Fruit fly (Drosophila melanogaster): Measurements from ENCODE around the gene CG32984.

Gene CG32984

DNA sequence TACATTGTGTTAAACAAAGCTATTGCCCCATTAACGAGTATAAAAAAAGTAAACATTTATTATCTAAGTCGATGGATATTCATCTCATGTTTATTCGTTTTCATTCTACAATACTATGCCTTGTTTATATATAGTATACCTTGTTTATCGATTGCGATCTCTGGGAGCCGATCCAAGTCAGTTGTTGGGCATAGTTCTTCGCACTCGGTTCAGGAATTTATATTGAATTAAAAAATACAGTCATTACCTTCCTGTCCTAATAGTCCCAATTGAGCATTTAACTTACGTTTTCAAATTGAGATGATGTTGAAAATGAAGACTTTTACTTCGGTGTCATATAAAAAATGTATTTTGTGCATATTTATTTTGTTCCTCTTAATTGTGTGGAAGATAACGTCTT, at the start of gene CG32984:
Gene CG32984 (plus strand): TSS at position 301 of the 400 bp plus-strand sequence.
- no peak for TF ChIP-seq cyc (GFP tag; optimal IDR thresholded peaks at IDR 0.05)
- TF ChIP-seq Hr39 (GFP tag; optimal IDR thresholded peaks at IDR 0.05): no peak
- TF ChIP-seq Hr38 (GFP tag; optimal IDR thresholded peaks at IDR 0.05): no peak
- no peak for TF ChIP-seq fd59A (GFP tag; optimal IDR thresholded peaks at IDR 0.05)
- TF ChIP-seq CG10669 (GFP tag; optimal IDR thresholded peaks at IDR 0.05): no peak
- no peak for TF ChIP-seq CG9139 (GFP tag; optimal IDR thresholded peaks at IDR 0.05)
- TF ChIP-seq Lpt (GFP tag; optimal IDR thresholded peaks at IDR 0.05): no peak
- no peak for TF ChIP-seq CG31627 (GFP tag; optimal IDR thresholded peaks at IDR 0.05)
- no peak for TF ChIP-seq spab (GFP tag; optimal IDR thresholded peaks at IDR 0.05)
- TF ChIP-seq CG11294 (GFP tag; IDR thresholded peaks at IDR 0.05): no peak
- TF ChIP-seq CG4318 (GFP tag; optimal IDR thresholded peaks at IDR 0.05): no peak
- no peak for TF ChIP-seq Met (GFP tag; optimal IDR thresholded peaks at IDR 0.05)
- no peak for TF ChIP-seq Eip93F (GFP tag; optimal IDR thresholded peaks at IDR 0.05)
- no peak for TF ChIP-seq svp (GFP tag)
- no peak for TF ChIP-seq CG8632 (GFP tag; optimal IDR thresholded peaks at IDR 0.05)
- no peak for TF ChIP-seq CG8119 (GFP tag; IDR thresholded peaks at IDR 0.05)

DNA sequence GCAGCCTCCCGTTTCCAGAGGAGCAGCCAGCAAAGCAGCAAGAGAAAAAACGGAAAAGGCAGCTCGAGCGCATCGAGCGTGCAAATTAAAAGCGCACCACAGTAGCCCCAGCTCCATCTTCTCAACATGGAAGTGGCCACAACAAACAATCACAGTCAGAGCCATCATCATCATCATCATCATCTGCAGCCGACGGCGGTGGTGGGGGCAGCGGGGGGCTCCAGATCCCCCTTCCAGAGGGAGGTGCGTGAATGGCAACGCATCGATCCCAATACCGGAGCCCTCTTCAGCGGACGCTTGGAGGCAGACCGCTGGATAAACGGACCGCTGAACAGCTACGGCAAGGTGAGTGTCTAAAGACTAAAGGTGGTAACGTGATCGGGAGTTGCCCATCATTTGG, 49.0 kb upstream of the CG32984 start:
- TF ChIP-seq CG10669 (GFP tag; optimal IDR thresholded peaks at IDR 0.05) (no peak), ss (GFP tag; optimal IDR thresholded peaks at IDR 0.05) (peak in 1 of 2 experiments; percentile 64), CG1621 (tag; optimal IDR thresholded peaks at IDR 0.05) (peak; percentile 53)

- TF ChIP-seq achi (GFP tag; optimal IDR thresholded peaks at IDR 0.05): peak; percentile 57
- TF ChIP-seq CG8119 (GFP tag; IDR thresholded peaks at IDR 0.05): peak; percentile 65
- TF ChIP-seq CG3032 (tag; optimal IDR thresholded peaks at IDR 0.05): peak; percentile 72
- no peak for TF ChIP-seq lz (GFP tag; optimal IDR thresholded peaks at IDR 0.05)
- peak; percentile 38 for TF ChIP-seq CG3919 (GFP tag; optimal IDR thresholded peaks at IDR 0.05)
- peak; percentile 67 for TF ChIP-seq pdm3 (GFP tag; optimal IDR thresholded peaks at IDR 0.05)
- peak; percentile 49 for TF ChIP-seq Lpt (GFP tag; optimal IDR thresholded peaks at IDR 0.05)
- TF ChIP-seq Hr39 (GFP tag; optimal IDR thresholded peaks at IDR 0.05): peak; percentile 17
- no peak for TF ChIP-seq CG6854 (GFP tag; optimal IDR thresholded peaks at IDR 0.05)
- no peak for TF ChIP-seq Eip93F (GFP tag; optimal IDR thresholded peaks at IDR 0.05)
- TF ChIP-seq CG6276 (GFP tag; optimal IDR thresholded peaks at IDR 0.05): peak; percentile 51
- peak; percentile 14 for TF ChIP-seq CG6792 (GFP tag; optimal IDR thresholded peaks at IDR 0.05)
- no peak for TF ChIP-seq CG16779 (tag; optimal IDR thresholded peaks at IDR 0.05)
- TF ChIP-seq CG10631 (GFP tag; optimal IDR thresholded peaks at IDR 0.05): peak; percentile 57
- TF ChIP-seq vri (GFP tag; optimal IDR thresholded peaks at IDR 0.05): no peak
- TF ChIP-seq dsx (GFP tag; optimal IDR thresholded peaks at IDR 0.05; ENCODE audit: poor library complexity, severe bottlenecking): peak; percentile 50
- peak; percentile 50 for TF ChIP-seq Hr4 (GFP tag; optimal IDR thresholded peaks at IDR 0.05)
- TF ChIP-seq Eip75B (GFP tag; optimal IDR thresholded peaks at IDR 0.05): peak; percentile 33
- TF ChIP-seq CG34406 (GFP tag; optimal IDR thresholded peaks at IDR 0.05): peak; percentile 14
- no peak for TF ChIP-seq Blimp-1 (GFP tag; optimal IDR thresholded peaks at IDR 0.05)
- TF ChIP-seq Eip78C (GFP tag): peak; percentile 91
- TF ChIP-seq CG11762 (GFP tag; optimal IDR thresholded peaks at IDR 0.05; ENCODE audit: insufficient read depth): peak; percentile 25
- TF ChIP-seq CG9139 (GFP tag; optimal IDR thresholded peaks at IDR 0.05): no peak
- TF ChIP-seq CG6808 (GFP tag; optimal IDR thresholded peaks at IDR 0.05): peak; percentile 70
- TF ChIP-seq ss (GFP tag; optimal IDR thresholded peaks at IDR 0.05): peak in 1 of 2 experiments; percentile 38
- peak; percentile 76 for TF ChIP-seq CG32006 (GFP tag; optimal IDR thresholded peaks at IDR 0.05)
- TF ChIP-seq CG8319 (GFP tag; optimal IDR thresholded peaks at IDR 0.05): no peak
- TF ChIP-seq Gug (GFP tag; IDR thresholded peaks at IDR 0.05): 0 out of 2 replicates have a peak, but pooled peaks have one; percentile 32
- TF ChIP-seq fd59A (GFP tag; optimal IDR thresholded peaks at IDR 0.05): peak; percentile 64
- TF ChIP-seq CG6163 (GFP tag; IDR thresholded peaks at IDR 0.05): peak; percentile 45; the same call in 2 of the 3 replicates
- TF ChIP-seq cyc (GFP tag; optimal IDR thresholded peaks at IDR 0.05): no peak
- peak; percentile 74 for TF ChIP-seq CG10669 (GFP tag; optimal IDR thresholded peaks at IDR 0.05)
- peak; percentile 62 for TF ChIP-seq CG4318 (GFP tag; optimal IDR thresholded peaks at IDR 0.05)
- peak; percentile 53 for TF ChIP-seq OdsH (GFP tag; optimal IDR thresholded peaks at IDR 0.05)
- TF ChIP-seq salr (GFP tag; optimal IDR thresholded peaks at IDR 0.05): peak; percentile 26 to 29
- TF ChIP-seq Smox (GFP tag; optimal IDR thresholded peaks at IDR 0.05): no peak
- TF ChIP-seq Hr38 (GFP tag; optimal IDR thresholded peaks at IDR 0.05): no peak
- TF ChIP-seq Sox14 (GFP tag; optimal IDR thresholded peaks at IDR 0.05): peak; percentile 53
- peak; percentile 54 for TF ChIP-seq acj6 (GFP tag; optimal IDR thresholded peaks at IDR 0.05)
Observed at dm6 chr2L:8919638-8920037, 45.1 kb upstream of the CG32984 start.
